Worm (Caenorhabditis elegans) whole organism, young adult: ENCODE measurements around the gene pdi-1.
A peak's percentile ranks its signal among the peaks of the same experiment; 100 is the strongest.

ENCODE experiments used
- B0336.3 ChIP-seq: fragments of 200-800 bp; sonication (Bioruptor generic); IDR thresholded peaks from 2 replicates; pipeline ENCODE4 v1.3.6; 2022; ENCODE audit warnings: missing genetic modification characterization, missing compliant biosample characterization
- C17E4.6 ChIP-seq: fragments of 200-800 bp; sonication (Bioruptor generic); IDR thresholded peaks from 2 replicates; pipeline ENCODE4 v1.3.6; 2022; ENCODE audit warnings: missing genetic modification reagents, missing genetic modification characterization, missing compliant biosample characterization
- K11D2.4 ChIP-seq: fragments of 200-800 bp; sonication (Bioruptor generic); IDR thresholded peaks from 2 replicates; pipeline ENCODE4 v1.3.6; 2022; ENCODE audit warnings: missing genetic modification reagents, missing genetic modification characterization, missing compliant biosample characterization
- T26A5.8 ChIP-seq: sonication (generic microtip); optimal IDR thresholded peaks from 2 replicates; lab custom pipeline; 2016; ENCODE audit warnings: missing genetic modification characterization, missing compliant biosample characterization
- Y56A3A.18 ChIP-seq: fragments of 200-800 bp; sonication (Bioruptor generic); IDR thresholded peaks from 2 replicates; pipeline ENCODE4 v1.3.6; 2022; ENCODE audit warnings: missing genetic modification reagents, missing genetic modification characterization, missing compliant biosample characterization
- Y79H2A.3 ChIP-seq: fragments of 200-800 bp; sonication (Bioruptor generic); conservative IDR thresholded peaks from 2 replicates; pipeline ENCODE4 v1.3.6; 2022; ENCODE audit warnings: missing genetic modification reagents, missing genetic modification characterization, missing compliant biosample characterization
- ZK185.1 ChIP-seq: sonication (generic microtip); optimal IDR thresholded peaks from 2 replicates; lab custom pipeline; 2016; ENCODE audit warnings: mild to moderate bottlenecking, missing genetic modification characterization, missing compliant biosample characterization; ENCODE audit not compliant: poor library complexity, severe bottlenecking
- attf-3 ChIP-seq: fragments of 200-800 bp; sonication (Bioruptor generic); conservative IDR thresholded peaks from 2 replicates; pipeline ENCODE4 v1.3.6; 2022; ENCODE audit warnings: missing genetic modification reagents, missing genetic modification characterization, missing compliant biosample characterization
- attf-6 ChIP-seq: fragments of 200-800 bp; sonication (Bioruptor generic); IDR thresholded peaks from 2 replicates; pipeline ENCODE4 v1.3.6; 2022; ENCODE audit warnings: missing genetic modification reagents, missing genetic modification characterization, missing compliant biosample characterization
- ccch-3 ChIP-seq: fragments of 200-800 bp; sonication (Bioruptor generic); optimal IDR thresholded peaks from 2 replicates; lab custom pipeline; 2018; ENCODE audit warnings: mild to moderate bottlenecking, missing genetic modification characterization, missing compliant biosample characterization
- ceh-100 ChIP-seq: fragments of 200-800 bp; sonication (Bioruptor generic); IDR thresholded peaks from 2 replicates; pipeline ENCODE4 v1.3.6; 2022; ENCODE audit warnings: missing genetic modification reagents, missing genetic modification characterization, missing compliant biosample characterization
- ceh-79 ChIP-seq: sonication (generic microtip); optimal IDR thresholded peaks from 2 replicates; lab custom pipeline; 2017; ENCODE audit warnings: mild to moderate bottlenecking, missing genetic modification characterization, missing compliant biosample characterization
- ceh-91 ChIP-seq: fragments of 200-800 bp; sonication (Bioruptor generic); IDR thresholded peaks from 2 replicates; pipeline ENCODE4 v1.3.6; 2022; ENCODE audit warnings: missing genetic modification reagents, missing genetic modification characterization, missing compliant biosample characterization
- dpff-1 ChIP-seq: sonication (generic microtip); optimal IDR thresholded peaks from 2 replicates; lab custom pipeline; 2017; ENCODE audit warnings: mild to moderate bottlenecking, missing genetic modification characterization, missing compliant biosample characterization
- efl-1 ChIP-seq: fragments of 150-350 bp; optimal IDR thresholded peaks from 2 replicates; lab custom pipeline; 2014; ENCODE audit warnings: missing biosample characterization, missing genetic modification reagents, missing genetic modification characterization
- egrh-3 ChIP-seq: fragments of 200-800 bp; sonication (Bioruptor generic); IDR thresholded peaks from 2 replicates; pipeline ENCODE4 v1.3.6; 2022; ENCODE audit warnings: missing genetic modification reagents, missing genetic modification characterization, missing compliant biosample characterization
- ekl-4 ChIP-seq: fragments of 200-800 bp; sonication (Bioruptor generic); IDR thresholded peaks from 2 replicates; pipeline ENCODE4 v1.3.6; 2022; ENCODE audit warnings: missing genetic modification reagents, missing genetic modification characterization, missing compliant biosample characterization
- hmg-1.2 ChIP-seq: fragments of 200-800 bp; sonication (Bioruptor generic); IDR thresholded peaks from 2 replicates; pipeline ENCODE4 v1.3.6; 2022; ENCODE audit warnings: missing genetic modification reagents, missing genetic modification characterization, missing compliant biosample characterization
- hsf-1 ChIP-seq: fragments of 200-800 bp; sonication (Bioruptor generic); IDR thresholded peaks from 2 replicates; pipeline ENCODE4 v1.3.6; 2022; ENCODE audit warnings: missing genetic modification reagents, missing genetic modification characterization, missing compliant biosample characterization
- let-607 ChIP-seq, 2 experiments: fragments of 200-800 bp in 1 of 2; sonication (Bioruptor generic) in 1 of 2; sonication (generic microtip) in 1 of 2; optimal IDR thresholded peaks; 2 replicates each; lab custom pipeline; 2016 to 2018; ENCODE audit warnings: mild to moderate bottlenecking in 2 of 2, missing compliant biosample characterization in 2 of 2, missing genetic modification characterization in 2 of 2, moderate library complexity in 2 of 2, missing genotype in 1 of 2
- lin-40 ChIP-seq: sonication (generic microtip); optimal IDR thresholded peaks from 2 replicates; lab custom pipeline; 2016; ENCODE audit warnings: missing genetic modification characterization, mild to moderate bottlenecking, missing compliant biosample characterization, missing genotype, missing genetic modification reagents
- lir-1 ChIP-seq: fragments of 200-800 bp; sonication (Bioruptor generic); conservative IDR thresholded peaks from 2 replicates; pipeline ENCODE4 v1.3.6; 2022; ENCODE audit warnings: missing genetic modification reagents, missing genetic modification characterization, missing compliant biosample characterization
- lsy-27 ChIP-seq: sonication (generic microtip); optimal IDR thresholded peaks from 2 replicates; lab custom pipeline; 2017; ENCODE audit warnings: missing genetic modification characterization, mild to moderate bottlenecking, missing compliant biosample characterization, antibody characterized with exemption, missing genotype, borderline replicate concordance; ENCODE audit not compliant: insufficient read depth
- mcd-1 ChIP-seq: fragments of 200-800 bp; sonication (Bioruptor generic); IDR thresholded peaks from 2 replicates; pipeline ENCODE4 v1.3.6; 2022; ENCODE audit warnings: missing genetic modification reagents, missing genetic modification characterization, missing compliant biosample characterization
- nfyb-1 ChIP-seq: fragments of 200-800 bp; sonication (Bioruptor generic); IDR thresholded peaks from 2 replicates; pipeline ENCODE4 v1.3.6; 2022; ENCODE audit warnings: missing genetic modification reagents, missing genetic modification characterization, missing compliant biosample characterization
- rcor-1 ChIP-seq: fragments of 200-800 bp; sonication (Bioruptor generic); IDR thresholded peaks from 2 replicates; pipeline ENCODE4 v1.3.6; 2022; ENCODE audit warnings: missing genetic modification reagents, missing genetic modification characterization, missing compliant biosample characterization
- snpc-1.1 ChIP-seq: sonication (generic microtip); optimal IDR thresholded peaks from 2 replicates; lab custom pipeline; 2017; ENCODE audit warnings: missing genetic modification characterization, mild to moderate bottlenecking, missing compliant biosample characterization, antibody characterized with exemption, moderate library complexity, missing genotype, missing genetic modification reagents; ENCODE audit not compliant: insufficient read depth
- snpc-3.4 ChIP-seq: sonication (generic microtip); optimal IDR thresholded peaks from 2 replicates; lab custom pipeline; 2017; ENCODE audit warnings: missing genetic modification characterization, mild to moderate bottlenecking, missing compliant biosample characterization, antibody characterized with exemption, moderate library complexity, missing genotype, missing genetic modification reagents
- unc-130 ChIP-seq: sonication (generic microtip); optimal IDR thresholded peaks from 2 replicates; lab custom pipeline; 2016; ENCODE audit warnings: missing genetic modification reagents, missing genetic modification characterization, missing compliant biosample characterization
- zim-3 ChIP-seq: sonication (generic microtip); optimal IDR thresholded peaks from 2 replicates; lab custom pipeline; 2017; ENCODE audit warnings: mild to moderate bottlenecking, missing genetic modification characterization, moderate library complexity, missing compliant biosample characterization
- ztf-18 ChIP-seq: sonication (generic microtip); optimal IDR thresholded peaks from 2 replicates; lab custom pipeline; 2016; ENCODE audit warnings: missing genotype, mild to moderate bottlenecking, missing genetic modification characterization, missing compliant biosample characterization
- ztf-3 ChIP-seq: fragments of 200-800 bp; sonication (Bioruptor generic); optimal IDR thresholded peaks from 2 replicates; lab custom pipeline; 2018; ENCODE audit warnings: mild to moderate bottlenecking, missing genetic modification characterization, missing compliant biosample characterization
- ztf-6 ChIP-seq: fragments of 200-800 bp; sonication (Bioruptor generic); IDR thresholded peaks from 2 replicates; pipeline ENCODE4 v1.3.6; 2022; ENCODE audit warnings: missing genetic modification reagents, missing genetic modification characterization, missing compliant biosample characterization

Gene pdi-1

DNA sequence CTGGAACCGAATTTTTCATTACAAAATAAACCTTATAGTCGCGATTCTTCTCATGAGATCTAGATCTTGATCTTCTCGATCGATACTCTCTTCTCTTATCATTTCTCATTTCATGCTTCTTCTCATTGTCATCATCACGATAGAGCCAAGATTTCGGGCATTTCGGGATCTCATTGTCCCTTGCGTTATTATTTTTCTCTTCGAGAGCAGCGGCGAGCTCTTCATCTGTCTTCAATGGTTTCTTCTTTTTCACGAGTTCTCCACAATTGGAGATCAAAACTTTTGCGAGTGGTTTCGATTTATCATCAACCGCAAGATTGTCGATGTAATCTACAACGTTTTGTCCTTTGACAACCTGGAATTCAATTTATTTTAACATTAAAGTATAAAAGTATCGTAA, 2.9 kb downstream of the pdi-1 start:
- TF ChIP-seq ceh-79 (no peak), zim-3 (tag; lab: Kevin White, UChicago) (no peak), ZK185.1 (no peak), dpff-1 (tag; lab: Kevin White, UChicago) (no peak), ztf-6 (no peak), efl-1 (GFP tag; lab: Kevin White, UChicago) (no peak), rcor-1 (GFP tag; lab: Robert Waterston, UW) (no peak)
- TF ChIP-seq, all 124 proteins: peak for 0

DNA sequence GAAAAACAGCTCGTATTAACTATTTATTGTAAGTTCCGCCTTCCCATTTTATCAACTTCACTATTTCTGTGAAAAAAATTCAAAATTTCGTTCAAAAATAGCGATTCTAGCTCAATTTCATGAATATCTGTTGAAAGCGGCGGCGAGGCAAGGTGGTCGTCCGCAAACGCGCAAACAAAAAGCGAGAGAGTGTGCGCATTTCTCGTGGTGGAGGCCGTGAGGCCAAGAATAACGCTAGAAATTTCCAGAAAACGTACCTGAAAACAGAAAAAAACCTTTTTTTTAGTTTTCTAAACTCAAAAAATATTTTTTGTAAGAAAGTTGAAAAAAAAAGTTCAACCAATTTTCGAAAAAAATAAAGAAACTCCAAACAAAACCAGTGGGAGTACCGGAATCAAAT, 4.1 kb downstream of the pdi-1 start:
- TF ChIP-seq hsf-1 (GFP tag; lab: Robert Waterston, UW) (peak; percentile 90), hmg-1.2 (GFP tag; lab: Robert Waterston, UW) (peak; percentile 41), ztf-18 (tag; lab: Kevin White, UChicago) (peak; percentile 58), mcd-1 (GFP tag; lab: Robert Waterston, UW) (peak; percentile 72)

DNA sequence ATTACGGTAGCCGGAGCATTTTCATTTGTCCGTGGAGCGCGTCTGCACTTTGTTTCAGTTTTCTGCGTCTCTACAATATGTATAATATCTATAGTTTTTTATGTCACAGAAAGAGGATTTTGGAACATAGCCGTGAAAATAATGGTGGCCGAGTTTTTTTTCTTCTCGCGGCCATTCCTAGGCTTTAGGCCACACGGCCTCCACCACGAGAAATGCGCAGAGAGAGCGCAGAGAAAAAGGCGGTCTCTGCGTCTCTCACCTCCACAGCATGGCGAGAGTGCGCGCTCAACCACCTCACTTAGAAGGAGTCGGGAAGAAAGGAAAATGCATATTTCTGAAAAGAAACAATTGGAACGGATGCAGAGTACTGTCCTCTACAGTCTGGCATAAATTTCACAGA, 5.9 kb downstream of the pdi-1 start:
- TF ChIP-seq ceh-100 (GFP tag; lab: Robert Waterston, UW) (peak; percentile 62), lin-40 (tag; lab: Kevin White, UChicago) (peak; percentile 31), mcd-1 (GFP tag; lab: Robert Waterston, UW) (peak; percentile 92), egrh-3 (GFP tag; lab: Robert Waterston, UW) (peak; percentile 50; the same call in 1 of the 2 replicates), hmg-1.2 (GFP tag; lab: Robert Waterston, UW) (peak; percentile 93), nfyb-1 (GFP tag; lab: Robert Waterston, UW) (peak; percentile 78), attf-3 (GFP tag; lab: Robert Waterston, UW) (0 out of 2 replicates have a peak, but pooled peaks have one; percentile 31), ceh-91 (GFP tag; lab: Robert Waterston, UW) (peak; percentile 50; the same call in 1 of the 2 replicates), C17E4.6 (peak; percentile 55; the same call in 1 of the 2 replicates), Y56A3A.18 (GFP tag; lab: Robert Waterston, UW) (0 out of 2 replicates have a peak, but pooled peaks have one; percentile 28), ztf-18 (tag; lab: Kevin White, UChicago) (peak; percentile 88), let-607 (tag; optimal IDR thresholded peaks at IDR 0.05; lab: Kevin White, UChicago) (peak in 1 of 2 experiments; percentile 46), K11D2.4 (GFP tag; lab: Robert Waterston, UW) (peak; percentile 81), lir-1 (GFP tag; lab: Robert Waterston, UW) (0 out of 2 replicates have a peak, but pooled peaks have one; percentile 27)

DNA sequence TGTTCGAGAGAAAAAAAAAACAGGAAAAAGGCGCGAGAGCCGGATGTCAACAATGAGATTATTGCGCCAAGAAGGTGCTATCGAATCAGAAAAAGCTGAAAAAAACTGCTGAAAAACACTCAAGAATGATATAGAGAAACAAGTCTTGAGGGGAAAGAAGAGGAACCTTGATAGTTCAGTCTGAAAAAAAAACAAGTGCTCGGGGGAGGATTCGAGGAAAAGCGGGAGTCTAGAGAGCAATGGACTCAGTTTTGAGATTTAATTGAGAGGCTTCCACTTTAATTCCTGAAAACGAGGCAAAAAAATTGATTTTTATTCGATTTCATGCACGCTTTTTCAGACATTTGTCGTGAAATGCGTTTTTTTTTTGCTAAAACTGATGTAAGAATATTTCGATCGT, 6.7 kb downstream of the pdi-1 start, which contains the start of gene npr-15:
Gene npr-15, minus strand, starts transcription at position 101 of the 400 bp plus-strand sequence.
- TF ChIP-seq ztf-3 (GFP tag; lab: Kevin White, UChicago), result no peak
- no peak for TF ChIP-seq unc-130
- TF ChIP-seq lsy-27, result no peak
- TF ChIP-seq ekl-4 (GFP tag; lab: Robert Waterston, UW), result no peak
- TF ChIP-seq snpc-3.4 (tag; lab: Kevin White, UChicago), result no peak
- TF ChIP-seq Y79H2A.3 (GFP tag; lab: Robert Waterston, UW), result no peak
- TF ChIP-seq B0336.3 (GFP tag; lab: Robert Waterston, UW), result no peak
- TF ChIP-seq ztf-18 (tag; lab: Kevin White, UChicago), result no peak
- no peak for TF ChIP-seq ccch-3 (GFP tag; lab: Kevin White, UChicago)
- no peak for TF ChIP-seq attf-6
- no peak for TF ChIP-seq T26A5.8 (tag; lab: Kevin White, UChicago)
- no peak for TF ChIP-seq snpc-1.1 (tag; lab: Kevin White, UChicago)
- TF ChIP-seq, all 124 proteins: peak for 0
